Worm (Caenorhabditis elegans) whole organism, L4 larva: Measurements from ENCODE around the gene sox-2.

Experiments used
- F49E8.2 ChIP-seq: sonication (generic microtip); optimal IDR thresholded peaks from 2 replicates; lab custom pipeline; 2016; ENCODE audit warnings: missing compliant biosample characterization, mild to moderate bottlenecking, missing genetic modification characterization, borderline replicate concordance
- Y48G9A.11 ChIP-seq: fragments of 200-800 bp; sonication (Bioruptor generic); IDR thresholded peaks from 2 replicates; pipeline ENCODE4 v1.3.6; 2022; ENCODE audit warnings: missing genetic modification reagents, missing genetic modification characterization, missing compliant biosample characterization
- ZK337.2 ChIP-seq: fragments of 200-800 bp; sonication (Bioruptor generic); IDR thresholded peaks from 2 replicates; pipeline ENCODE4 v1.3.6; 2022; ENCODE audit warnings: missing genetic modification reagents, missing genetic modification characterization, missing compliant biosample characterization
- aha-1 ChIP-seq: fragments of 150-350 bp; peaks from one replicate; lab custom pipeline; 2014; ENCODE audit warnings: missing biosample characterization, missing genetic modification characterization
- attf-4 ChIP-seq: sonication (generic microtip); optimal IDR thresholded peaks from 3 replicates; lab custom pipeline; 2017; ENCODE audit warnings: missing biosample characterization, missing genetic modification characterization
- ceh-62 ChIP-seq: sonication (generic microtip); optimal IDR thresholded peaks from 2 replicates; lab custom pipeline; 2017; ENCODE audit warnings: missing biosample characterization, missing genetic modification characterization
- ces-1 ChIP-seq: fragments of 150-350 bp; sonication (generic microtip); optimal IDR thresholded peaks from 4 replicates; lab custom pipeline; 2014; ENCODE audit warnings: missing biosample characterization, missing genetic modification reagents, missing genetic modification characterization
- daf-12 ChIP-seq: fragments of 150-350 bp; optimal IDR thresholded peaks from 2 replicates; lab custom pipeline; 2014; ENCODE audit warnings: missing biosample characterization, missing genetic modification reagents, missing genetic modification characterization
- daf-16 ChIP-seq, 3 experiments: sonication (generic microtip); optimal IDR thresholded peaks; 2 replicates each; lab custom pipeline; 2016 to 2017; ENCODE audit warnings: missing genetic modification characterization in 3 of 3, missing genetic modification reagents in 3 of 3, mild to moderate bottlenecking in 2 of 3, missing compliant biosample characterization in 2 of 3, missing biosample characterization in 1 of 3, moderate library complexity in 1 of 3
- daf-19 ChIP-seq: fragments of 200-800 bp; sonication (Bioruptor generic); conservative IDR thresholded peaks from 2 replicates; pipeline ENCODE4 v1.3.6; 2022; ENCODE audit warnings: missing genetic modification characterization, missing compliant biosample characterization
- dmd-6 ChIP-seq: fragments of 200-800 bp; sonication (Bioruptor generic); IDR thresholded peaks from 2 replicates; pipeline ENCODE4 v1.3.6; 2022; ENCODE audit warnings: missing genetic modification reagents, missing genetic modification characterization, missing compliant biosample characterization
- dmd-8 ChIP-seq: fragments of 200-800 bp; sonication (Bioruptor generic); IDR thresholded peaks from 2 replicates; pipeline ENCODE4 v1.3.6; 2022; ENCODE audit warnings: missing genetic modification characterization, missing compliant biosample characterization
- duxl-1 ChIP-seq: sonication (generic microtip); optimal IDR thresholded peaks from 2 replicates; lab custom pipeline; 2016; ENCODE audit warnings: mild to moderate bottlenecking, missing genetic modification characterization, moderate library complexity, missing compliant biosample characterization; ENCODE audit not compliant: poor library complexity
- fkh-10 ChIP-seq: fragments of 150-350 bp; optimal IDR thresholded peaks from 2 replicates; lab custom pipeline; 2014; ENCODE audit warnings: missing biosample characterization, missing genetic modification reagents, missing genetic modification characterization
- hlh-11 ChIP-seq: fragments of 200-800 bp; sonication (Bioruptor generic); optimal IDR thresholded peaks from 2 replicates; lab custom pipeline; 2018; ENCODE audit warnings: mild to moderate bottlenecking, missing genetic modification characterization, missing compliant biosample characterization
- lin-1 ChIP-seq: fragments of 200-800 bp; sonication (Bioruptor generic); IDR thresholded peaks from 2 replicates; pipeline ENCODE4 v1.3.6; 2022; ENCODE audit warnings: missing genetic modification reagents, missing genetic modification characterization, missing compliant biosample characterization
- lin-29 ChIP-seq: fragments of 200-800 bp; sonication (Bioruptor generic); IDR thresholded peaks from 2 replicates; pipeline ENCODE4 v1.3.6; 2022; ENCODE audit warnings: missing genetic modification reagents, missing genetic modification characterization, missing compliant biosample characterization
- lin-39 ChIP-seq: fragments of 150-350 bp; optimal IDR thresholded peaks from 2 replicates; lab custom pipeline; 2014; ENCODE audit warnings: missing biosample characterization, missing genetic modification reagents, missing genetic modification characterization
- lir-3 ChIP-seq: sonication (generic microtip); optimal IDR thresholded peaks from 2 replicates; lab custom pipeline; 2016; ENCODE audit warnings: mild to moderate bottlenecking, missing genetic modification characterization, missing compliant biosample characterization
- lsy-2 ChIP-seq, 2 experiments: fragments of 150-350 bp in 1 of 2; sonication (generic microtip) in 1 of 2; optimal IDR thresholded peaks; 2 replicates each; lab custom pipeline; 2014 to 2017; ENCODE audit warnings: missing biosample characterization in 2 of 2, missing genetic modification characterization in 2 of 2
- madf-9 ChIP-seq: fragments of 200-800 bp; sonication (Bioruptor generic); conservative IDR thresholded peaks from 2 replicates; pipeline ENCODE4 v1.3.6; 2022; ENCODE audit warnings: missing genetic modification reagents, missing genetic modification characterization, missing compliant biosample characterization
- mdl-1 ChIP-seq, 2 experiments: fragments of 150-350 bp in 1 of 2; sonication (generic microtip) in 1 of 2; optimal IDR thresholded peaks; 2 replicates each; lab custom pipeline; 2014 to 2017; ENCODE audit warnings: missing biosample characterization in 2 of 2, missing genetic modification characterization in 2 of 2
- mes-2 ChIP-seq: sonication (generic microtip); optimal IDR thresholded peaks from 2 replicates; lab custom pipeline; 2016; ENCODE audit warnings: missing genotype, mild to moderate bottlenecking, missing genetic modification characterization, missing compliant biosample characterization; ENCODE audit not compliant: poor library complexity, severe bottlenecking
- nhr-102 ChIP-seq: sonication (generic microtip); optimal IDR thresholded peaks from 2 replicates; lab custom pipeline; 2016; ENCODE audit warnings: mild to moderate bottlenecking, missing genetic modification characterization, moderate library complexity, missing compliant biosample characterization
- nhr-111 ChIP-seq: fragments of 200-800 bp; sonication (Bioruptor generic); optimal IDR thresholded peaks from 2 replicates; lab custom pipeline; 2018; ENCODE audit warnings: mild to moderate bottlenecking, missing genetic modification characterization, missing compliant biosample characterization
- nhr-237 ChIP-seq: sonication (generic microtip); optimal IDR thresholded peaks from 2 replicates; lab custom pipeline; 2017; ENCODE audit warnings: missing biosample characterization, missing genetic modification characterization
- nhr-28 ChIP-seq: fragments of 150-350 bp; optimal IDR thresholded peaks from 2 replicates; lab custom pipeline; 2014; ENCODE audit warnings: missing biosample characterization, missing genetic modification characterization
- nhr-42 ChIP-seq: fragments of 200-800 bp; sonication (Bioruptor generic); IDR thresholded peaks from 2 replicates; pipeline ENCODE4 v1.3.6; 2022; ENCODE audit warnings: missing genetic modification characterization, missing compliant biosample characterization
- nhr-48 ChIP-seq: sonication (generic microtip); optimal IDR thresholded peaks from 2 replicates; lab custom pipeline; 2016; ENCODE audit warnings: mild to moderate bottlenecking, missing genetic modification characterization, missing compliant biosample characterization
- nhr-76 ChIP-seq: fragments of 150-350 bp; optimal IDR thresholded peaks from 2 replicates; lab custom pipeline; 2014; ENCODE audit warnings: missing biosample characterization, missing genetic modification characterization
- nhr-77 ChIP-seq: fragments of 150-350 bp; optimal IDR thresholded peaks from 2 replicates; lab custom pipeline; 2014; ENCODE audit warnings: missing biosample characterization, missing genetic modification characterization
- php-3 ChIP-seq: fragments of 200-800 bp; sonication (Bioruptor generic); IDR thresholded peaks from 2 replicates; pipeline ENCODE4 v1.3.6; 2022; ENCODE audit warnings: missing genetic modification reagents, missing genetic modification characterization, missing compliant biosample characterization
- pqm-1 ChIP-seq: sonication (generic microtip); optimal IDR thresholded peaks from 2 replicates; lab custom pipeline; 2017; ENCODE audit warnings: missing biosample characterization, missing genetic modification characterization
- rbr-2 ChIP-seq: sonication (generic microtip); optimal IDR thresholded peaks from 2 replicates; lab custom pipeline; 2016; ENCODE audit warnings: missing genotype, missing genetic modification characterization, missing compliant biosample characterization
- saeg-2 ChIP-seq: fragments of 200-800 bp; sonication (Bioruptor generic); IDR thresholded peaks from 2 replicates; pipeline ENCODE4 v1.3.6; 2022; ENCODE audit warnings: missing genetic modification reagents, missing genetic modification characterization, missing compliant biosample characterization
- snpc-1.2 ChIP-seq: fragments of 200-800 bp; sonication (Bioruptor generic); IDR thresholded peaks from 2 replicates; pipeline ENCODE4 v1.3.6; 2022; ENCODE audit warnings: missing genetic modification reagents, missing genetic modification characterization, missing compliant biosample characterization
- spr-3 ChIP-seq: fragments of 200-800 bp; sonication (Bioruptor generic); optimal IDR thresholded peaks from 2 replicates; lab custom pipeline; 2018; ENCODE audit warnings: mild to moderate bottlenecking, missing genetic modification characterization, missing compliant biosample characterization
- tra-1 ChIP-seq: fragments of 200-800 bp; sonication (Bioruptor generic); IDR thresholded peaks from 2 replicates; pipeline ENCODE4 v1.3.6; 2022; ENCODE audit warnings: missing genetic modification reagents, missing genetic modification characterization, missing compliant biosample characterization
- unc-130 ChIP-seq: sonication (generic microtip); optimal IDR thresholded peaks from 2 replicates; lab custom pipeline; 2016; ENCODE audit warnings: missing genetic modification reagents, missing genetic modification characterization, missing compliant biosample characterization
- unc-62 ChIP-seq, 3 experiments: fragments of 150-350 bp in 1 of 3; sonication (generic microtip); optimal IDR thresholded peaks in 2 of 3; peaks in 1 of 3; 1 replicate in 1 of 3; 2 replicates in 2 of 3; lab custom pipeline; 2014 to 2017; ENCODE audit warnings: missing biosample characterization in 3 of 3, missing genetic modification characterization in 3 of 3, missing genetic modification reagents in 3 of 3, missing genotype in 1 of 3
- zag-1 ChIP-seq: fragments of 150-350 bp; optimal IDR thresholded peaks from 2 replicates; lab custom pipeline; 2014; ENCODE audit warnings: missing biosample characterization, missing genetic modification characterization
- zip-11 ChIP-seq: fragments of 200-800 bp; sonication (Bioruptor generic); IDR thresholded peaks from 2 replicates; pipeline ENCODE4 v1.3.6; 2022; ENCODE audit warnings: missing genetic modification characterization, missing compliant biosample characterization
- zip-2 ChIP-seq: fragments of 150-350 bp; optimal IDR thresholded peaks from 2 replicates; lab custom pipeline; 2014; ENCODE audit warnings: missing biosample characterization, missing genetic modification characterization

Gene sox-2

DNA sequence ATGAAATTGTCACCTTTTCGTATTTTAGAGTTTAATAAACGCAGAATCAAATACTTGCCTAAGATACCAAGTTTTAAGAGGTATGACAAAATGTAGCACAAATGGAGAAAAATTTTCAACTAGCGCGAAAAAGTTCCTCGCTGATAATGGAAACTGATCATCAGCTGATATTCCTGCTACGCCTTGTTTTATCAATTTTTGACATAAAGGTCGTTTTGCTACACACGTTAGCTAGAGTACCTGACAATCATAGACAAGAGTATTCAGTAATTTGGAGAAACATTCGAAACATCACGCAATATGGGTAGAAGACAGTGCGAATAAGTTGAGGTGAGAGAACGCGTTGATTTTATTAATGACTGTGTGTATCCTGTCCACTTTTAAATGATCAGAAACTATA is 17.8 kb downstream of the sox-2 start (continued):
- no peak for TF ChIP-seq nhr-111
- no peak for TF ChIP-seq mdl-1 (tag; optimal IDR thresholded peaks at IDR 0.05; lab: Kevin White, UChicago)
- no peak for TF ChIP-seq spr-3 (GFP tag; lab: Kevin White, UChicago)
- no peak for TF ChIP-seq zag-1
- no peak for TF ChIP-seq lir-3 (tag; lab: Kevin White, UChicago)
- no peak for TF ChIP-seq ZK337.2 (GFP tag; lab: Robert Waterston, UW)
- TF ChIP-seq tra-1 (GFP tag; lab: Robert Waterston, UW), result peak; percentile 68; the same call in 1 of the 2 replicates
- no peak for TF ChIP-seq lin-29 (GFP tag; lab: Robert Waterston, UW)
- peak; percentile 89 for TF ChIP-seq nhr-28 (tag; lab: Kevin White, UChicago)
- TF ChIP-seq ceh-62 (tag; lab: Kevin White, UChicago), result no peak
- TF ChIP-seq fkh-10 (GFP tag; lab: Kevin White, UChicago), result no peak
- TF ChIP-seq zip-2, result no peak
- TF ChIP-seq unc-130, result no peak
- TF ChIP-seq nhr-76 (tag; lab: Kevin White, UChicago), result no peak
- 0 out of 2 replicates have a peak, but pooled peaks have one; percentile 30 for TF ChIP-seq php-3 (GFP tag; lab: Robert Waterston, UW)
- TF ChIP-seq nhr-102 (tag; lab: Kevin White, UChicago), result no peak
- TF ChIP-seq F49E8.2 (tag; lab: Kevin White, UChicago), result no peak
- TF ChIP-seq attf-4 (tag; lab: Kevin White, UChicago), result no peak

DNA sequence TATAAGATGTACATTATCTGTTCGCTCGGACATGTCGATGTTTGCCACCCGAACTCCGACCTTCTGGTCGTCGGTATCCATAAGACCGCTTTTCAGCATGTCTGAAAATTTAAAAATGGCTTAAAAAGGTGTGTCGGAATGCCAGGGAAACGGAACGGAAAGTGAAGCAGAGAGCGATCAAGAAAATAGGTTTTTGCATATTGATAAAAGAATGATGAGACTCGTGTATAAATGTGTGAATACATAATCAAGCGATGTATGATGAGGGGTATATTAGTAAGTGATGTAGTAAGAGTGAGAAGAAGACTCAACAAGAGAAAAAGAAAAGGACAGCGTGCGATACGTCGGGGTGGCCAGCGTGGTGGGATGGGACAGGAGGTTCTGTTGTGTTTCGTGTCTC is 21.1 kb downstream of the sox-2 start, which contains the start of gene acl-12:
acl-12 (minus strand) TSS at position 101 of the 400 bp plus-strand sequence.
- TF ChIP-seq dmd-8 (GFP tag; lab: Robert Waterston, UW) (no peak), duxl-1 (tag; lab: Kevin White, UChicago) (no peak), lsy-2 (tag; optimal IDR thresholded peaks at IDR 0.05; lab: Kevin White, UChicago) (no peak), spr-3 (GFP tag; lab: Kevin White, UChicago) (no peak), ces-1 (GFP tag; lab: Kevin White, UChicago) (no peak), lin-1 (GFP tag; lab: Robert Waterston, UW) (no peak), Y48G9A.11 (GFP tag; lab: Robert Waterston, UW) (no peak), nhr-42 (GFP tag; lab: Robert Waterston, UW) (no peak), daf-19 (GFP tag; lab: Robert Waterston, UW) (no peak), nhr-102 (tag; lab: Kevin White, UChicago) (no peak), nhr-237 (no peak), mes-2 (tag; lab: Kevin White, UChicago) (no peak), unc-62 (GFP tag; optimal IDR thresholded peaks at IDR 0.05 in 1 of 2; lab: Kevin White, UChicago) (no peak), unc-62 (tag; optimal IDR thresholded peaks at IDR 0.05; lab: Kevin White, UChicago) (no peak), saeg-2 (GFP tag; lab: Robert Waterston, UW) (no peak), daf-12 (tag; lab: Kevin White, UChicago) (no peak), rbr-2 (tag; lab: Kevin White, UChicago) (no peak), aha-1 (tag; lab: Kevin White, UChicago) (no peak), lin-39 (tag; lab: Kevin White, UChicago) (no peak), nhr-48 (tag; lab: Kevin White, UChicago) (no peak), madf-9 (no peak)

- TF ChIP-seq dmd-6 (GFP tag; lab: Robert Waterston, UW), result peak; percentile 32
- peak; percentile 3 for TF ChIP-seq pqm-1
- peak; percentile 66 for TF ChIP-seq nhr-28 (tag; lab: Kevin White, UChicago)
- TF ChIP-seq snpc-1.2, result no peak
- TF ChIP-seq hlh-11, result peak; percentile 13
- TF ChIP-seq zip-11 (GFP tag; lab: Robert Waterston, UW), result no peak
- TF ChIP-seq nhr-77 (tag; lab: Kevin White, UChicago), result peak; percentile 22
- no peak for TF ChIP-seq daf-16 (GFP tag; optimal IDR thresholded peaks at IDR 0.05; lab: Kevin White, UChicago)
- TF ChIP-seq daf-16 (tag; optimal IDR thresholded peaks at IDR 0.05; lab: Kevin White, UChicago), result peak; percentile 26
Measured at ce11 chrX:7440102-7440501, 23.4 kb downstream of the sox-2 start.
